Fruit fly (Drosophila melanogaster) Kc167 (cell line): ENCODE measurements around the gene CG43338.

Source experiments
- Myc ChIP-seq: fragments of >200 bp; optimal IDR thresholded peaks from 2 replicates; lab custom pipeline; 2017; ENCODE audit warnings: missing external identifiers
- Sin3A ChIP-seq: fragments of >200 bp; optimal IDR thresholded peaks from 2 replicates; lab custom pipeline; 2018; ENCODE audit warnings: missing external identifiers
- insv ChIP-seq: fragments of >200 bp; optimal IDR thresholded peaks from 3 replicates; lab custom pipeline; 2018; ENCODE audit warnings: missing external identifiers
- psq ChIP-seq: fragments of >200 bp; optimal IDR thresholded peaks from 2 replicates; lab custom pipeline; 2017; ENCODE audit warnings: missing external identifiers
- ttk ChIP-seq: sonication (Bioruptor generic); optimal IDR thresholded peaks from 2 replicates; lab custom pipeline; 2017; ENCODE audit warnings: missing external identifiers

DNA sequence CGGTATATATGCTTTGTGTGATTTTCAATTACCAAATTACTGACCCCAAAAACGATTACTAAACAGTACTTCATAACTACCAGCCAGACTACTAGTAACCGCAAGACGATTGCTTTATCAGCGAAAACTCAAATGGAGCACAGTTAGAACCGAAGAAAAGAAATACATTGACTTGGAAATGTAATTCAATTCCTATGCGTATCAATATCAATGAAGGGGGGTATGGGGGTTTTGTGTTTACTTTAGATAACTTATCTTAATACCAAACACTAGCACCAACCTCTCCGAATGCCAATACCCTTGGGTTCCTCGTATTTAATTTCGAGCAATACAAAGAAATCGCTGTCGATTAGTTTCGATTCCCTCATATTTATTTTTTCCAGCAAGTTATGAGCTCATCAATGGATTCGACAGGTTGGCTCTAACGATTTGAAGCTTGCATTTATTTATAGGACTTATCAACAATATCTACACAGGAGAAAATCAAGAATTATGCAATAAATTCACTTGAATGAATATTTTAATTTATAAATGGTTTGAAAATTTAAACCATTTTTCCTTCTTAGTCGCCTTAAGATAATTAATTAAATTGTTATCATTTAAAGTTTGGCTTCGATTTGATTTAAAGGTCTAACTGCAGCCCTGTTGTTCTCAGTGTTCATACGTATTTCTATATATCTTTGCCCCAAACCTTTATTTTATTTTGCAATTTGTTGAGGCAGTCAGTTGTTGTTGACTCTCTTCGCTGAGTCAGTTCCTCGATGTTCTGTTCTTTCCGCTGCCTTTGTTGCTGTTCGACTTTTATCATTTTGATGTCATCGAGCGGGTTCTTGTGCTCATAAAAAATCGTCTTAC, 49.5 kb downstream of the CG43338 start:
- TF ChIP-seq ttk (lab: Kevin White, UChicago) (no peak), insv (lab: Kevin White, UChicago) (no peak), Myc (lab: Kevin White, UChicago) (no peak), Sin3A (lab: Kevin White, UChicago) (no peak), psq (lab: Kevin White, UChicago) (no peak)
